Fruit fly (Drosophila melanogaster) whole organism, wandering third instar larva: Measurements from ENCODE around the gene CG2983.
A peak's percentile ranks its signal among the peaks of the same experiment; 100 is the strongest.

Source experiments
- Abd-B ChIP-seq: fragments of >200 bp; optimal IDR thresholded peaks from 2 replicates; lab custom pipeline; 2017; ENCODE audit warnings: missing biosample characterization, missing genetic modification characterization
- CG32264 ChIP-seq: fragments of 200-800 bp; sonication (Bioruptor generic); optimal IDR thresholded peaks from 2 replicates; lab custom pipeline; 2016; ENCODE audit warnings: missing biosample characterization, missing genetic modification characterization
- CG9705 ChIP-seq: fragments of 200-800 bp; sonication (Bioruptor generic); optimal IDR thresholded peaks from 2 replicates; lab custom pipeline; 2018; ENCODE audit warnings: missing biosample characterization, mild to moderate bottlenecking, missing genetic modification characterization
- CrebA ChIP-seq: fragments of 200-800 bp; sonication (Bioruptor generic); optimal IDR thresholded peaks from 2 replicates; lab custom pipeline; 2016; ENCODE audit warnings: missing biosample characterization, mild to moderate bottlenecking, missing genetic modification characterization, borderline replicate concordance
- Dfd ChIP-seq: fragments of >200 bp; optimal IDR thresholded peaks from 2 replicates; lab custom pipeline; 2017; ENCODE audit warnings: missing biosample characterization, missing genetic modification characterization
- Dif ChIP-seq: fragments of 200-275, 200-300 bp; sonication (Bioruptor generic); optimal IDR thresholded peaks from 2 replicates; lab custom pipeline; 2018; ENCODE audit warnings: missing biosample characterization, missing genetic modification characterization; ENCODE audit not compliant: partially characterized antibody
- GATAd ChIP-seq: sonication (Bioruptor generic); optimal IDR thresholded peaks from 2 replicates; lab custom pipeline; 2016; ENCODE audit warnings: missing biosample characterization, missing genetic modification characterization
- HLH106 ChIP-seq: fragments of 200-800 bp; optimal IDR thresholded peaks from 3 replicates; lab custom pipeline; 2019; ENCODE audit warnings: missing biosample characterization, mild to moderate bottlenecking, missing genetic modification characterization, moderate library complexity
- Hnf4 ChIP-seq: fragments of 200-800 bp; sonication (Bioruptor generic); optimal IDR thresholded peaks from 2 replicates; lab custom pipeline; 2016; ENCODE audit warnings: missing biosample characterization, mild to moderate bottlenecking, missing genetic modification characterization
- Hr78 ChIP-seq: fragments of >200 bp; optimal IDR thresholded peaks from 2 replicates; lab custom pipeline; 2017; ENCODE audit warnings: missing biosample characterization, missing genetic modification characterization
- Hr83 ChIP-seq: fragments of 200-300 bp; sonication (Bioruptor generic); optimal IDR thresholded peaks from 2 replicates; lab custom pipeline; 2016; ENCODE audit warnings: missing biosample characterization, mild to moderate bottlenecking, missing genetic modification characterization, moderate library complexity; ENCODE audit not compliant: poor library complexity, severe bottlenecking
- Jra ChIP-seq: sonication (Bioruptor generic); optimal IDR thresholded peaks from 2 replicates; lab custom pipeline; 2016; ENCODE audit warnings: missing biosample characterization, missing genetic modification characterization
- Mio ChIP-seq: sonication (Bioruptor generic); optimal IDR thresholded peaks from 2 replicates; lab custom pipeline; 2016; ENCODE audit warnings: missing biosample characterization, missing genetic modification characterization
- Myc ChIP-seq: fragments of >200 bp; optimal IDR thresholded peaks from 2 replicates; lab custom pipeline; 2017
- N ChIP-seq: fragments of >200 bp; optimal IDR thresholded peaks from 2 replicates; lab custom pipeline; 2018; ENCODE audit warnings: missing biosample characterization, missing external identifiers, missing genetic modification characterization
- OdsH ChIP-seq: fragments of 200-800 bp; sonication (Bioruptor generic); optimal IDR thresholded peaks from 2 replicates; lab custom pipeline; 2016; ENCODE audit warnings: missing biosample characterization, mild to moderate bottlenecking, missing genetic modification characterization
- Rel ChIP-seq, 2 experiments: fragments of 200-800 bp; sonication (Bioruptor generic) in 1 of 2; optimal IDR thresholded peaks; 2 replicates in 1 of 2; 3 replicates in 1 of 2; lab custom pipeline; 2016 to 2019; ENCODE audit warnings: mild to moderate bottlenecking in 2 of 2, missing biosample characterization in 2 of 2, missing genetic modification characterization in 2 of 2, moderate library complexity in 1 of 2
- Sp1 ChIP-seq: fragments of 200-800 bp; sonication (Bioruptor generic); optimal IDR thresholded peaks from 3 replicates; lab custom pipeline; 2019; ENCODE audit warnings: missing biosample characterization, mild to moderate bottlenecking, missing genetic modification characterization, moderate library complexity
- Vsx2 ChIP-seq: fragments of 200-300, 225-300 bp; sonication (Bioruptor generic); optimal IDR thresholded peaks from 2 replicates; lab custom pipeline; 2018; ENCODE audit warnings: missing biosample characterization, missing genetic modification characterization; ENCODE audit not compliant: partially characterized antibody
- br ChIP-seq: fragments of 200-800 bp; sonication (Bioruptor generic); optimal IDR thresholded peaks from 2 replicates; lab custom pipeline; 2016; ENCODE audit warnings: missing biosample characterization, missing genetic modification characterization
- brk ChIP-seq: fragments of 200-800 bp; sonication (Bioruptor generic); optimal IDR thresholded peaks from 2 replicates; lab custom pipeline; 2016; ENCODE audit warnings: missing biosample characterization, mild to moderate bottlenecking, missing genetic modification characterization
- dl ChIP-seq, 2 experiments: fragments of 175-275, 200-275 bp in 1 of 2; fragments of 200-275 bp in 1 of 2; sonication (Bioruptor generic); optimal IDR thresholded peaks; lab custom pipeline; 2018; ENCODE audit warnings: mild to moderate bottlenecking in 2 of 2, missing biosample characterization in 2 of 2, missing genetic modification characterization in 2 of 2, moderate library complexity in 2 of 2; ENCODE audit not compliant: partially characterized antibody in 2 of 2, insufficient read depth in 1 of 2
- dmrt93B ChIP-seq: fragments of 200-800 bp; sonication (Bioruptor generic); optimal IDR thresholded peaks from 2 replicates; lab custom pipeline; 2018; ENCODE audit warnings: missing biosample characterization, mild to moderate bottlenecking, missing genetic modification characterization
- dsf ChIP-seq: sonication (Bioruptor generic); optimal IDR thresholded peaks from 2 replicates; lab custom pipeline; 2016; ENCODE audit warnings: missing biosample characterization, missing genetic modification characterization, borderline replicate concordance
- ey ChIP-seq: fragments of 200-800 bp; sonication (Bioruptor generic); optimal IDR thresholded peaks from 2 replicates; lab custom pipeline; 2016; ENCODE audit warnings: missing biosample characterization, missing genetic modification characterization
- foxo ChIP-seq, 2 experiments: fragments of 200-800 bp; sonication (Bioruptor generic); optimal IDR thresholded peaks; 2 replicates in 1 of 2; 3 replicates in 1 of 2; lab custom pipeline; 2016 to 2017; ENCODE audit warnings: missing biosample characterization in 2 of 2, missing genetic modification characterization in 2 of 2
- fru ChIP-seq: fragments of 200-800 bp; sonication (Bioruptor generic); optimal IDR thresholded peaks from 3 replicates; lab custom pipeline; 2016; ENCODE audit warnings: missing biosample characterization, mild to moderate bottlenecking, missing genetic modification characterization
- h ChIP-seq: fragments of 200-800 bp; sonication (Bioruptor generic); optimal IDR thresholded peaks from 3 replicates; lab custom pipeline; 2016; ENCODE audit warnings: missing biosample characterization, mild to moderate bottlenecking, missing genetic modification characterization
- jim ChIP-seq: fragments of 175-275, 200-325 bp; sonication (Bioruptor generic); optimal IDR thresholded peaks from 2 replicates; lab custom pipeline; 2016; ENCODE audit warnings: missing biosample characterization, mild to moderate bottlenecking, missing genetic modification characterization
- lola ChIP-seq: fragments of >200 bp; optimal IDR thresholded peaks from 2 replicates; lab custom pipeline; 2017; ENCODE audit warnings: missing biosample characterization, missing genetic modification characterization
- pan ChIP-seq: fragments of >200 bp; optimal IDR thresholded peaks from 2 replicates; lab custom pipeline; 2017
- psq ChIP-seq: fragments of 200-800 bp; sonication (Bioruptor generic); optimal IDR thresholded peaks from 3 replicates; lab custom pipeline; 2017; ENCODE audit warnings: missing biosample characterization, mild to moderate bottlenecking, missing genetic modification characterization, moderate library complexity
- rgr ChIP-seq: fragments of 200-800 bp; sonication (Bioruptor generic); optimal IDR thresholded peaks from 3 replicates; lab custom pipeline; 2016; ENCODE audit warnings: missing biosample characterization, mild to moderate bottlenecking, missing genetic modification characterization
- sage ChIP-seq: fragments of 200-800 bp; sonication (Bioruptor generic); optimal IDR thresholded peaks from 2 replicates; lab custom pipeline; 2016; ENCODE audit warnings: missing biosample characterization, mild to moderate bottlenecking, missing genetic modification characterization
- sv ChIP-seq: fragments of 200-800 bp; sonication (Bioruptor generic); optimal IDR thresholded peaks from 3 replicates; lab custom pipeline; 2016; ENCODE audit warnings: missing biosample characterization, missing genetic modification characterization
- tai ChIP-seq: sonication (Bioruptor generic); optimal IDR thresholded peaks from 2 replicates; lab custom pipeline; 2016; ENCODE audit warnings: missing biosample characterization, missing genetic modification characterization
- usp ChIP-seq: fragments of >200 bp; optimal IDR thresholded peaks from 2 replicates; lab custom pipeline; 2017; ENCODE audit warnings: missing biosample characterization, missing genetic modification characterization
- woc ChIP-seq: sonication (Bioruptor generic); optimal IDR thresholded peaks from 2 replicates; lab custom pipeline; 2016; ENCODE audit warnings: missing biosample characterization, mild to moderate bottlenecking, missing genetic modification characterization

The CG2983 gene

DNA sequence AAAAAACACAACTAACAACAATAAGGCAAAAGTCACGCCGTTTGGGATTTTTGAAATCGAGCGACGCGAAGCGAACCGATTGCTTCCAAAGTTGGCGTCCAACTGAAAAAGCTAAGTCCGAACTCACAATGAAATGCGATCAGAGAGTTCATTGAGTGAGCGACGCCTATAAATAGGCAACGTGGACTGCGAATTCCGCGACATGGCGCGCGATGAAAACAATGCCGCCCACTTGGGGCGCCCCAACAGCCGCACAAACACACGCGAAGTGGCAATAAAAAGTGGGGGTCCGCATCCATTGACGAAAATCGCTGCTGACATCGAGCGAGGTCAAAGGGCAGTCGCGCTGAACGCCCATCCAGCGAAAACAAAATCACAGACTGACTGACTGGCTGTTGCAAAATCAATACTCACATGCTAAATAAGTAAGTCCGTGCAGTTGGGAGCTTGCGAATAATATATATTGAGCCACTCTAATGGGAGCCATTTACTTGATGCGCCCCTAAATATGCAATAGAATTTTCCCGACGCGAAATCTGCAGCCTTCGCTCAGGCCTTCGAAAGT, 7.9 kb downstream of the CG2983 start:
- TF ChIP-seq pan (lab: Kevin White, UChicago) (no peak), Dif (GFP tag; lab: Kevin White, UChicago) (no peak), N (GFP tag; lab: Kevin White, UChicago) (peak; percentile 50), CG9705 (GFP tag; lab: Kevin White, UChicago) (no peak), Mio (GFP tag; lab: Kevin White, UChicago) (no peak), dsf (GFP tag; lab: Kevin White, UChicago) (no peak), CG32264 (GFP tag; lab: Kevin White, UChicago) (no peak), Myc (lab: Kevin White, UChicago) (peak; percentile 74), OdsH (GFP tag; lab: Kevin White, UChicago) (no peak), rgr (GFP tag; lab: Kevin White, UChicago) (no peak), CrebA (GFP tag; lab: Kevin White, UChicago) (no peak), Hr78 (no peak), usp (no peak), Hr83 (GFP tag; lab: Kevin White, UChicago) (peak; percentile 8), Abd-B (no peak)

DNA sequence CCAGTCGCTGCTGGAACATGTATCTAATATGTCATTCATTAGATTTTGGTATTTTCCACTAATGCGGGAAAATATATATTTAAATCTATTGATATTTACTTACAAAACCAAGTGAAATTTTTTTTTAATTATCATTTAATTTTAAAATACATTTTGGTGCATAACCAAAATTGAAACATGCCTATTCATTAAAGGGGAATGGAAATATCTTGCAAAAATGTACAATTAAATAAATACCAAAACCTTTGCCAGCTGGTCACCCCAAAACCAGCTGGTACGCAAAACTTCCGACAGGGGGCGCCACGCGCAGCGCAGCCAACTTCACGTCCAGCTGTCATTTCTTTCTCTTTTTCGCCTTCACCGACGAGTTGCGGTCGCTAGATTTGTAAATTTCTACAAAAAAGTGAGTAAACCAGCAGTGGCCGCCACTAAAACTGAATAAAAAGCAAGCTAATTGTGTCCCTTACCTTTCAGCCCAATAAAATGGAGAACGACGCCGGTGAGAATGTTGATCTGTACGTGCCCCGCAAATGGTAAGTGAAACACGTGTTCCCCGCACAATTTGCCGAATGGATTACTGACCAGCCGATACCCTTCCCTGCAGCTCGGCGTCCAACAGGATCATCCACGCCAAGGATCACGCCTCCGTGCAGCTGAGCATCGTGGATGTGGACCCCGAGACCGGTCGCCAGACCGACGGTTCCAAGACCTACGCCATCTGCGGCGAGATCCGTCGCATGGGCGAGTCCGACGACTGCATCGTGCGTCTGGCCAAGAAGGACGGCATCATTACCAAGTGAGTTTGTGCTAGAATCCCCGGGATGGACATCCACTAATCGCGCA, 8.6 kb downstream of the CG2983 start, which contains the start of the genes CG3104 and RpS21:
Gene CG3104 (minus strand): TSS at position 6 of the 843 bp plus-strand sequence.
Gene RpS21 (plus strand): TSS at position 298 of the 843 bp plus-strand sequence.
- peak; percentile 87 for TF ChIP-seq Hr83 (GFP tag; lab: Kevin White, UChicago)
- TF ChIP-seq psq, result peak; percentile 69
- no peak for TF ChIP-seq lola (GFP tag; lab: Kevin White, UChicago)
- TF ChIP-seq tai, result peak; percentile 38
- TF ChIP-seq Vsx2, result no peak
- TF ChIP-seq pan (lab: Kevin White, UChicago), result no peak
- TF ChIP-seq fru (GFP tag; lab: Kevin White, UChicago), result peak; percentile 75
- TF ChIP-seq dmrt93B (GFP tag; lab: Kevin White, UChicago), result peak; percentile 89
- peak; percentile 73 for TF ChIP-seq ey
- TF ChIP-seq OdsH (GFP tag; lab: Kevin White, UChicago), result peak; percentile 73
- TF ChIP-seq h (GFP tag; lab: Kevin White, UChicago), result peak; percentile 84
- no peak for TF ChIP-seq Abd-B
- peak; percentile 83 for TF ChIP-seq Hnf4 (GFP tag; lab: Kevin White, UChicago)
- TF ChIP-seq CG9705 (GFP tag; lab: Kevin White, UChicago), result peak; percentile 88
- TF ChIP-seq jim (GFP tag; lab: Kevin White, UChicago), result peak; percentile 25
- TF ChIP-seq brk (GFP tag; lab: Kevin White, UChicago), result peak; percentile 4
- no peak for TF ChIP-seq dl (GFP tag; optimal IDR thresholded peaks at IDR 0.05; lab: Kevin White, UChicago; ENCODE audit: insufficient read depth in 1 of 2, partially characterized antibody in 2 of 2)
- peak in 1 of 2 experiments; percentile 81 for TF ChIP-seq foxo (GFP tag; optimal IDR thresholded peaks at IDR 0.05; lab: Kevin White, UChicago)
- peak; percentile 4 for TF ChIP-seq CrebA (GFP tag; lab: Kevin White, UChicago)
- no peak for TF ChIP-seq usp
- TF ChIP-seq Dfd (GFP tag; lab: Kevin White, UChicago), result no peak
- TF ChIP-seq Rel (GFP tag; optimal IDR thresholded peaks at IDR 0.05; lab: Kevin White, UChicago), result no peak
- TF ChIP-seq Rel (tag; optimal IDR thresholded peaks at IDR 0.05; lab: Kevin White, UChicago), result peak; percentile 53
- TF ChIP-seq rgr (GFP tag; lab: Kevin White, UChicago), result peak; percentile 91
- no peak for TF ChIP-seq dsf (GFP tag; lab: Kevin White, UChicago)
- peak; percentile 59 for TF ChIP-seq woc (GFP tag; lab: Kevin White, UChicago)
- peak; percentile 81 for TF ChIP-seq br (GFP tag; lab: Kevin White, UChicago)
- no peak for TF ChIP-seq Hr78
- TF ChIP-seq Jra (GFP tag; lab: Kevin White, UChicago), result peak; percentile 29
- TF ChIP-seq CG32264 (GFP tag; lab: Kevin White, UChicago), result no peak
- TF ChIP-seq Mio (GFP tag; lab: Kevin White, UChicago), result peak; percentile 77
- no peak for TF ChIP-seq Dif (GFP tag; lab: Kevin White, UChicago)
- peak; percentile 70 for TF ChIP-seq sv (GFP tag; lab: Kevin White, UChicago)
- peak; percentile 84 for TF ChIP-seq Sp1 (GFP tag; lab: Kevin White, UChicago)
- peak; percentile 82 for TF ChIP-seq HLH106
- peak; percentile 51 for TF ChIP-seq GATAd (GFP tag; lab: Kevin White, UChicago)
- TF ChIP-seq N (GFP tag; lab: Kevin White, UChicago), result no peak
- TF ChIP-seq Myc (lab: Kevin White, UChicago), result peak; percentile 78
- peak; percentile 52 for TF ChIP-seq sage
